Fruit fly (Drosophila melanogaster) whole organism, adult: ENCODE measurements around the gene mRpL4.
A peak's percentile ranks its signal among the peaks of the same experiment; 100 is the strongest.

Experiments used
- CG11617 ChIP-seq: fragments of 200-800 bp; sonication (Bioruptor generic); optimal IDR thresholded peaks from 2 replicates; lab custom pipeline; 2017; ENCODE audit warnings: mild to moderate bottlenecking, missing biosample characterization, missing genetic modification reagents, missing genetic modification characterization
- CG12768 ChIP-seq: fragments of 200-800 bp; sonication (Bioruptor generic); optimal IDR thresholded peaks from 2 replicates; lab custom pipeline; 2017; ENCODE audit warnings: missing biosample characterization, missing genetic modification characterization, mild to moderate bottlenecking, moderate library complexity, missing genetic modification reagents
- CG14711 ChIP-seq: fragments of 200-800 bp; sonication (Bioruptor generic); optimal IDR thresholded peaks from 2 replicates; lab custom pipeline; 2018; ENCODE audit warnings: missing biosample characterization, mild to moderate bottlenecking, missing genetic modification characterization, moderate library complexity
- CG1620 ChIP-seq: fragments of 200-800 bp; sonication (Bioruptor generic); optimal IDR thresholded peaks from 2 replicates; lab custom pipeline; 2016; ENCODE audit warnings: missing biosample characterization, missing genetic modification characterization
- CG33017 ChIP-seq: fragments of 200-800 bp; sonication (Bioruptor generic); optimal IDR thresholded peaks from 2 replicates; lab custom pipeline; 2018; ENCODE audit warnings: missing biosample characterization, mild to moderate bottlenecking, missing genetic modification characterization, moderate library complexity
- CG5204 ChIP-seq: fragments of 200-800 bp; sonication (Bioruptor generic); optimal IDR thresholded peaks from 2 replicates; lab custom pipeline; 2016; ENCODE audit warnings: missing biosample characterization, missing genetic modification characterization
- CG7045 ChIP-seq: fragments of 200-800 bp; sonication (Bioruptor generic); optimal IDR thresholded peaks from 2 replicates; lab custom pipeline; 2017; ENCODE audit warnings: missing biosample characterization, mild to moderate bottlenecking, missing genetic modification characterization
- CG7101 ChIP-seq: fragments of 200-800 bp; sonication (Bioruptor generic); optimal IDR thresholded peaks from 2 replicates; lab custom pipeline; 2018; ENCODE audit warnings: missing biosample characterization, mild to moderate bottlenecking, missing genetic modification characterization, moderate library complexity
- Clk ChIP-seq: fragments of 200-800 bp; sonication (Bioruptor generic); optimal IDR thresholded peaks from 2 replicates; lab custom pipeline; 2017; ENCODE audit warnings: missing biosample characterization, missing genetic modification characterization
- Crg-1 ChIP-seq: fragments of 200-800 bp; sonication (Bioruptor generic); optimal IDR thresholded peaks from 2 replicates; lab custom pipeline; 2016; ENCODE audit warnings: missing biosample characterization, missing genetic modification characterization
- Hr96 ChIP-seq: fragments of 200-800 bp; sonication (Bioruptor generic); optimal IDR thresholded peaks from 2 replicates; lab custom pipeline; 2016; ENCODE audit warnings: missing biosample characterization, missing genetic modification characterization
- Mnt ChIP-seq: fragments of 200-800 bp; sonication (Bioruptor generic); optimal IDR thresholded peaks from 2 replicates; lab custom pipeline; 2016; ENCODE audit warnings: missing biosample characterization, mild to moderate bottlenecking, missing genetic modification characterization
- bab1 ChIP-seq: fragments of 200-800 bp; sonication (Bioruptor generic); optimal IDR thresholded peaks from 3 replicates; lab custom pipeline; 2019; ENCODE audit warnings: missing biosample characterization, mild to moderate bottlenecking, missing genetic modification characterization, moderate library complexity
- cic ChIP-seq: fragments of 200-800 bp; sonication (Bioruptor generic); optimal IDR thresholded peaks from 2 replicates; lab custom pipeline; 2017; ENCODE audit warnings: missing biosample characterization, mild to moderate bottlenecking, missing genetic modification characterization, moderate library complexity
- cnc ChIP-seq, 2 experiments: fragments of >200 bp; optimal IDR thresholded peaks; 2 replicates each; lab custom pipeline; 2017
- kay ChIP-seq: fragments of 200-800 bp; sonication (Bioruptor generic); peaks from one replicate; lab custom pipeline; 2016; ENCODE audit warnings: missing biosample characterization, missing genetic modification characterization, borderline replicate concordance
- ovo ChIP-seq: fragments of 200-800 bp; sonication (Bioruptor generic); optimal IDR thresholded peaks from 2 replicates; lab custom pipeline; 2016; ENCODE audit warnings: missing biosample characterization, missing genetic modification characterization
- pad ChIP-seq: fragments of 200-800 bp; sonication (Bioruptor generic); optimal IDR thresholded peaks from 3 replicates; lab custom pipeline; 2017; ENCODE audit warnings: missing biosample characterization, missing genetic modification characterization, mild to moderate bottlenecking, moderate library complexity, missing genetic modification reagents
- tj ChIP-seq: fragments of 200-800 bp; sonication (Bioruptor generic); optimal IDR thresholded peaks from 3 replicates; lab custom pipeline; 2017; ENCODE audit warnings: missing biosample characterization, mild to moderate bottlenecking, missing genetic modification characterization, moderate library complexity
- toe ChIP-seq: fragments of 200-800 bp; sonication (Bioruptor generic); optimal IDR thresholded peaks from 2 replicates; lab custom pipeline; 2016; ENCODE audit warnings: missing biosample characterization, missing genetic modification characterization

The mRpL4 gene

DNA sequence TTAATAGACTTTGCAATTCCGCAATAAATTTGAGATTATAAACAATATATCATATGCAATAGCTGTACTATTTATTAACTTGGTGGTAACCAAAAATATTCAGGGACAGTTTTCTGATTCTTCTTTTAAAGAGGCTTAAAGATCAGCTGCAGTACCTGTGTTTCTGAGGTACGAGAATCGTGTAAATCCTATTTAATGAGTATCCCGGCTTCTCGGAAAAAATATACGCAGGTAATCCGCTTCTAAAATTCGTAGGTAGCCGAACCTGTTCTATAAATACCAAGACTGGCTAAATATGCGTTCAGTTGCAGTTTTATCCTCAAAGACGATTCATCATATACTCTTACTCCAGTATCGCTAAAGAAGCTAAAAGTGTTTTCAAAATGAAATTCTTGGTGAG is 693 bp upstream of the mRpL4 start, which contains the start of gene CG4440:
Gene CG4440, plus strand, starts transcription at position 301 of the 400 bp plus-strand sequence.
- TF ChIP-seq Clk (no peak), CG7101 (tag; lab: Kevin White, UChicago) (no peak), CG5204 (GFP tag; lab: Kevin White, UChicago) (no peak), Crg-1 (GFP tag; lab: Kevin White, UChicago) (no peak), pad (GFP tag; lab: Kevin White, UChicago) (no peak), cic (GFP tag; lab: Kevin White, UChicago) (no peak), tj (GFP tag; lab: Kevin White, UChicago) (no peak)

DNA sequence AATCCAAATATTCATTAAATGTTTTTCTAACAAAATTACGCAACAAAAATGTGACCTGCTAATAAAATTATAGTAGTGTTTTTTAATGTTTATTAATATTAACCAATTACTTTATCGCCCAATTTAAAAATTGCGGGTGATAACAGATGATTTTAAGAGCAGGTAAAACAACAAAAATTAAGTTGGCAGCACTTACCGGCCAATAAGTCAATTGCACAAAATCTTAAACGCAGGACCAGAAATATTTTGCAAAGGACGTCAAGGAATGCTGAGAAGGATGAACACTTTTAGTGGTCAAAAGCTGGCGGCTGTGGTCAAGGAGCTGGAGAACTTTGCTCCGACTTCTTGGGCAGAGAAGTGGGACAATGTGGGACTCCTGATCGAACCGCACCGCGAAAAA is 2.0 kb downstream of the mRpL4 start, which contains the start of gene CG4278:
Gene CG4278, plus strand, starts transcription at position 178 of the 400 bp plus-strand sequence.
- TF ChIP-seq bab1 (GFP tag; lab: Kevin White, UChicago) (no peak), kay (GFP tag; lab: Kevin White, UChicago) (no peak)

DNA sequence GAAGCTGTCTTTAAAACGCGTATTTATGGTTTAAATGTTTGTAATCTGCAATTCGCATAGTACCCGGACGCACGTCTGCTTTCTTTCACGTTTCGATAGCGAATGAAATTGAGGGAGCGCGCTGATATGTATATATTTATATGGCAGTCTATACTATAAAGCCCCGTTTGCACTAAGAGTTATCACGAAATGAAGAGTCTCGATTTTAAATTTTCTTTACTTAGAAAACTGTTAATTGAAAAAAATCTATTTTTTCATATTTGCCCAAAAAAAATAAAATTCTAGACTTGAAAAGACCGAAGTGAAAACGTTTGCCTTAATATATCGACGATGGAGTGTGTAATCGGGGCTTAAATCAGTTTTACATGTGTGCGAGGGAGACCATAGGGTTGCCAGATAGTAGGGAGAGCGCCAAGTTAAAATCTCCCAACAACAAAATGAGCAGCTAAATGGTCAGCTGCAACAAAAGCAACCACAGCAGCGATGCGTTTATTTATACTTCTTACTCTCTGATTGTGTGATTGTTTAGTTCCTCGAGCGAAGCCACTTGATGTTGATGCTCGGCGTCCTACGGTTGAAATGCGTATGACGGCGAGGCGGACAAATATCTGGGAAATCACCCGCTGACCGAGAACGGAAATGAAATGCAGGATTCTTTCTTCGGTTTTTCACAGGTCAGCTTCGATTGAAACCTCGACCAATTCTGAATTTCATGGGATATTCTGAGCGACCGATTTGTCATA is 3.2 kb downstream of the mRpL4 start, which contains the start of gene cact:
Gene cact, minus strand, starts transcription at position 693 of the 743 bp plus-strand sequence.
- peak; percentile 98 for TF ChIP-seq kay (GFP tag; lab: Kevin White, UChicago)
- TF ChIP-seq Clk: peak; percentile 57
- peak; percentile 76 for TF ChIP-seq ovo (GFP tag; lab: Kevin White, UChicago)
- peak; percentile 91 for TF ChIP-seq CG14711 (tag; lab: Kevin White, UChicago)
- peak; percentile 94 for TF ChIP-seq Mnt
- TF ChIP-seq toe (GFP tag; lab: Kevin White, UChicago): peak; percentile 97
- peak; percentile 94 for TF ChIP-seq CG1620
- TF ChIP-seq CG7101 (tag; lab: Kevin White, UChicago): peak; percentile 95
- peak; percentile 88 for TF ChIP-seq CG12768 (GFP tag; lab: Kevin White, UChicago)
- TF ChIP-seq Crg-1 (GFP tag; lab: Kevin White, UChicago): peak; percentile 69
- peak; percentile 81 for TF ChIP-seq tj (GFP tag; lab: Kevin White, UChicago)
- peak; percentile 92 for TF ChIP-seq CG7045 (GFP tag; lab: Kevin White, UChicago)
- peak; percentile 94 for TF ChIP-seq Hr96 (GFP tag; lab: Kevin White, UChicago)
- peak; percentile 91 for TF ChIP-seq CG33017 (tag; lab: Kevin White, UChicago)
- peak; percentile 94 for TF ChIP-seq CG11617 (GFP tag; lab: Kevin White, UChicago)
- peak; percentile 86 for TF ChIP-seq cic (GFP tag; lab: Kevin White, UChicago)
- peak; percentile 95 for TF ChIP-seq CG5204 (GFP tag; lab: Kevin White, UChicago)
- TF ChIP-seq bab1 (GFP tag; lab: Kevin White, UChicago): peak; percentile 94
- TF ChIP-seq cnc (optimal IDR thresholded peaks at IDR 0.05; lab: Kevin White, UChicago): no peak
- TF ChIP-seq pad (GFP tag; lab: Kevin White, UChicago): peak; percentile 68

DNA sequence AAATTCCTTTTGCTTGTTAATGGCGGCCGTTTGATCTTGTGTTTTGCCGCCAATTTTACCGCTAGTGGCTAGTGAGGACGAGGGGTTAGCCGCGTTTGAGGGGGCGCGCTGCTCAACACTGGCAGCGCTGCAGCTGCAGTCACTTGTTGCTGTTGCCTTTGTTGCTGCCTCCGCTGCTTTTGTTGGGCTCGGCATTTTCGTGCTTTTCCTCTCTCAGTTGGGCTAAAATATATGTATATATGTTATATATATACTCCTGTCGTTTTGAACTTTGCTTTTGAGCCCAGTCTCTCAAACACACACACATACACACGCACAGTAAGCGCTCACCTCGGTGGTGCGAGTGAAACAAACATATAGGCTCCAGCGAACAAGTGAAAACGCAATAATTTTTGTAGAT is 4.1 kb downstream of the mRpL4 start:
- TF ChIP-seq tj (GFP tag; lab: Kevin White, UChicago) (peak; percentile 83), Mnt (peak; percentile 23), cic (GFP tag; lab: Kevin White, UChicago) (peak; percentile 30), CG7101 (tag; lab: Kevin White, UChicago) (no peak), CG1620 (peak; percentile 6), cnc (optimal IDR thresholded peaks at IDR 0.05; lab: Kevin White, UChicago) (no peak), kay (GFP tag; lab: Kevin White, UChicago) (no peak), CG33017 (tag; lab: Kevin White, UChicago) (peak; percentile 41), ovo (GFP tag; lab: Kevin White, UChicago) (peak; percentile 86), pad (GFP tag; lab: Kevin White, UChicago) (peak; percentile 88), toe (GFP tag; lab: Kevin White, UChicago) (peak; percentile 30), CG11617 (GFP tag; lab: Kevin White, UChicago) (no peak), CG5204 (GFP tag; lab: Kevin White, UChicago) (no peak), Crg-1 (GFP tag; lab: Kevin White, UChicago) (peak; percentile 38), Hr96 (GFP tag; lab: Kevin White, UChicago) (peak; percentile 22), bab1 (GFP tag; lab: Kevin White, UChicago) (no peak), CG7045 (GFP tag; lab: Kevin White, UChicago) (no peak), CG12768 (GFP tag; lab: Kevin White, UChicago) (peak; percentile 72), Clk (peak; percentile 13)

DNA sequence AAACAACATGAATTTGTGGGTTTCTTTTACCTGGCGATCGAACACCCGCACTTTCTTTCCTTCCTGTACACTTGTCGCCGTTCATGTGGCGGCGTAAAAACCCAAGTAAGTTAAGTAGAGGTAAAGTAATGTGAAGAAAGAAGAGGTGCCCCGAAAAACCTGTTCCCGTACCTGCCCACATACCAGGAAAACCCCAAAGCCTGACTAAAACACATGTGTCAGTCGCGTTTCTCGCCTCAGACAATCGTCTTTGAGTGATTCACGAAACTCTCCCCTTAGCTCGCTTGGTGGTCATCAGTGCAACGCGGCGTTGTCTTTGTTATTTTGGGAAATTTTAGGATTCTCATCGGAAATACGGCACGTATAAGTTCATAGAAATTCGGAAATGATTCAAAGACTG is 5.4 kb downstream of the mRpL4 start:
- TF ChIP-seq CG7101 (tag; lab: Kevin White, UChicago): no peak
- no peak for TF ChIP-seq pad (GFP tag; lab: Kevin White, UChicago)
- no peak for TF ChIP-seq toe (GFP tag; lab: Kevin White, UChicago)
- no peak for TF ChIP-seq Hr96 (GFP tag; lab: Kevin White, UChicago)
- no peak for TF ChIP-seq ovo (GFP tag; lab: Kevin White, UChicago)
